Fruit fly (Drosophila melanogaster): ENCODE data around the gene Rtnl1.

Gene Rtnl1

DNA sequence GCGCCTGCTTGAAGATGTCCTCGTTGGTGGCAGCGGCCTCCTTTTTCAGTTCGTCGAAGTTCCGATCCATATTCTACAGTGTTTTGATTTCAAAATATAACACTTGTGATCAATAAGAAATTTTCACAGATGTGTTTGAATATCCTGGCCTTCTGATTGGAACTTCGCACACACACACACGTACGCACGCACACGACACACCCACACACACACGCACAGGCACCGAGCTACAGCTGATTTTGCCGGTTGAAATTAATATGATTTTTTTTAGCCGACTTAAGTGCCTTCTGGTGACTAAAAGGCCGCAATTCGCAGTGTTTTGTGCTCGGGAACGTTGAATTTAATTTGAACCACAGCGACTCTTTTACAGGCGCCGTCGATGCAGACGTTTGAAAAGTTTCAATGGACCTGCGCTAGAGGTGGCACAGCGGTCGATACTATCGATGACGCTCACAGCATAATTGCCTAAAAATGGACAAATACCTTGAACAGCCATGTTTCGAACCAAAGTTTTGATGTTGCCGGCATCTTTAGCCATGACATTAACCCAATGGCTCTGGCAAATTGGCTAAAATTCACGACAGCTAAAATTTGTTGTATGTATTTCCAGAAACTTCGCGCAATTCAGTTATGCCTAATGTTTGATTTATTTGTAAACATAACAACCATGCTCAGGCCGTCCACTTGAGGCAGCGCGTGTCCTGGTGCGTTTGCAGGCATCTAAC, at the start of gene Rtnl1:
TSS of gene Rtnl1 (minus strand) at position 415 of the 725 bp plus-strand sequence.
- TF ChIP-seq usp (GFP tag; optimal IDR thresholded peaks at IDR 0.05): no peak
- TF ChIP-seq pan (optimal IDR thresholded peaks at IDR 0.05): no peak
- no peak for TF ChIP-seq Dll (optimal IDR thresholded peaks at IDR 0.05)
- no peak for TF ChIP-seq EcR (GFP tag; optimal IDR thresholded peaks at IDR 0.05)
- no peak for TF ChIP-seq CG8478 (optimal IDR thresholded peaks at IDR 0.05)
- no peak for TF ChIP-seq psq (optimal IDR thresholded peaks at IDR 0.05)

dm6 chr2L:5058094-5058493, 48.6 kb upstream of the Rtnl1 start, which contains the start of gene Nepl3:
Nepl3 (minus strand) TSS chr2L:5058248.
- TF ChIP-seq EcR (GFP tag; optimal IDR thresholded peaks at IDR 0.05): no peak
- TF ChIP-seq usp (GFP tag; optimal IDR thresholded peaks at IDR 0.05): no peak
- no peak for TF ChIP-seq CG8478 (optimal IDR thresholded peaks at IDR 0.05)
- TF ChIP-seq psq (optimal IDR thresholded peaks at IDR 0.05): no peak
- no peak for TF ChIP-seq pan (optimal IDR thresholded peaks at IDR 0.05)
- TF ChIP-seq Dll (optimal IDR thresholded peaks at IDR 0.05): no peak

- no peak for TF ChIP-seq pan (optimal IDR thresholded peaks at IDR 0.05)
Measured at dm6 chr2L:5055528-5055927, 46.0 kb upstream of the Rtnl1 start.

- TF ChIP-seq Dll (optimal IDR thresholded peaks at IDR 0.05) (no peak), pan (optimal IDR thresholded peaks at IDR 0.05) (no peak), usp (GFP tag; optimal IDR thresholded peaks at IDR 0.05) (no peak), psq (optimal IDR thresholded peaks at IDR 0.05) (no peak), CG8478 (optimal IDR thresholded peaks at IDR 0.05) (no peak), EcR (GFP tag; optimal IDR thresholded peaks at IDR 0.05) (no peak)
Measured at dm6 chr2L:5054953-5055352, 45.4 kb upstream of the Rtnl1 start, which contains the start of the genes CG14036 and His3.3A. CG14036 (minus strand) TSS chr2L:5055016. His3.3A (plus strand) TSS chr2L:5055058.

DNA sequence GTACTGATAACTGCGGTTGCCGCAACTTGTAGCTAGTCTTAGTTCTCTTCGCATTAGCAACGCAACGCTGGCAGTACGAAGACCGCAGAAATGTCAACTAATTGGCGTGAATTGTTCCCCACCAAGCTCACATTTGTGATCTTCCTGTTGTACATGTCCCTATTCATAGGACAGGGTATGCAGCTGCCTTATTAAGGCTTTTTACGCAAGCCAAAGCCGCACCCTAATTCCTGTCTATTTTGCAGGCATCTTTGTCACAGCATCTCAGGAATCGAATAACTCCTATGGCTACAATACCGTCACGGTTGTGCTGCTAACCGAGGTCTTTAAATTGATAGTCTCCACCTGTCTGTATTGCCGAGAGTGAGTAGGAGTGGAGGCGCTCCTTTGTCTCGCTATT, 43.5 kb upstream of the Rtnl1 start, which contains the start of gene eIF3h:
TSS of gene eIF3h (minus strand) at position 101 of the 400 bp plus-strand sequence.
- TF ChIP-seq CG8478 (optimal IDR thresholded peaks at IDR 0.05) (no peak), usp (GFP tag; optimal IDR thresholded peaks at IDR 0.05) (no peak), Dll (optimal IDR thresholded peaks at IDR 0.05) (no peak), pan (optimal IDR thresholded peaks at IDR 0.05) (no peak), EcR (GFP tag; optimal IDR thresholded peaks at IDR 0.05) (no peak), psq (optimal IDR thresholded peaks at IDR 0.05) (no peak)

dm6 chr2L:5052367-5052914, 42.9 kb upstream of the Rtnl1 start, which contains the start of gene senju:
senju (plus strand) TSS chr2L:5052843.
- TF ChIP-seq EcR (GFP tag; optimal IDR thresholded peaks at IDR 0.05) (no peak), Dll (optimal IDR thresholded peaks at IDR 0.05) (no peak), usp (GFP tag; optimal IDR thresholded peaks at IDR 0.05) (no peak), pan (optimal IDR thresholded peaks at IDR 0.05) (no peak), psq (optimal IDR thresholded peaks at IDR 0.05) (no peak), CG8478 (optimal IDR thresholded peaks at IDR 0.05) (no peak)

DNA sequence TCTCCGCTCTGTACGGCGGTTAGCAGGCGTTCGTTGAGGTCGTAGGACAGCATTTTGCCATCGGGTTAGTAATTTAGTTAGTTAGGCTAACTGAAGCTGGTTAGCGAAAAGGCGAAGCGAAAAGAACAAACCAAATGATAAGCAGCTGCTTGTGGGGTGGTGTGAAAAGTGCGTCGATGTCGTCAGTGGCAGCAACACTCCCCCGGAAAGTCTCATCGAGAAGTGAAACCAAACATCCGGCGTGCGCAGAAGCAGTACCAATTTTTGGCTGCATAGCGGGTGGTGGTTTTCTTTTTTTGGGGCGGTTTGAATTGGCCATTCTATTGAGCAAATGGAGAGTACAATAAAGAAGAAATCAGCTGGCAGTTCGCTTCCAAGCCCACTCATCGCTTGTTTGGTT, 41.3 kb upstream of the Rtnl1 start, which contains the start of gene CG9121:
TSS of gene CG9121 (minus strand) at position 238 of the 400 bp plus-strand sequence.
- TF ChIP-seq psq (optimal IDR thresholded peaks at IDR 0.05) (no peak), usp (GFP tag; optimal IDR thresholded peaks at IDR 0.05) (no peak), EcR (GFP tag; optimal IDR thresholded peaks at IDR 0.05) (no peak), CG8478 (optimal IDR thresholded peaks at IDR 0.05) (no peak), pan (optimal IDR thresholded peaks at IDR 0.05) (no peak), Dll (optimal IDR thresholded peaks at IDR 0.05) (no peak)

DNA sequence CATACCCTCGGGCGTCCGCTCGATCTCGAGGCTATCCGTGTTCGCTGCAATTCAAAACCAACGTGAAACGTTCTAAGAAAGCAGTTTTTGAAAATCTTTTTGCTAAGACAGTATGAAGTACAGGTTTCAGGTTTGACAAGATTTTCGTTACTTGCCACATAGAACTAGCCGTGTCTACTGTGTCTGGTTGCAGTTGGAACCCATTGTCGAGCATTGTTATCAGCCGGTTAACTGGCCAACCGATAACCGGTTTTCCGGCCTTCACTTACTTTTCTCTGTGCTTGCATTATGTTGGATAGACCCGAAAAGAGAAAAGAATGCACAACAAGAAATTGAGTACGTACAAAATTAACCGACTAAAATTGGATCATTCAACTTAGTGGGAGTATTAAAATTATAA, 40.5 kb upstream of the Rtnl1 start:
- no peak for TF ChIP-seq psq (optimal IDR thresholded peaks at IDR 0.05)
- TF ChIP-seq CG8478 (optimal IDR thresholded peaks at IDR 0.05): no peak
- TF ChIP-seq EcR (GFP tag; optimal IDR thresholded peaks at IDR 0.05): no peak
- TF ChIP-seq usp (GFP tag; optimal IDR thresholded peaks at IDR 0.05): no peak
- no peak for TF ChIP-seq Dll (optimal IDR thresholded peaks at IDR 0.05)
- no peak for TF ChIP-seq pan (optimal IDR thresholded peaks at IDR 0.05)

dm6 chr2L:5046261-5046660, 36.7 kb upstream of the Rtnl1 start:
- TF ChIP-seq usp (GFP tag; optimal IDR thresholded peaks at IDR 0.05) (no peak), Dll (optimal IDR thresholded peaks at IDR 0.05) (no peak), psq (optimal IDR thresholded peaks at IDR 0.05) (no peak), CG8478 (optimal IDR thresholded peaks at IDR 0.05) (no peak), EcR (GFP tag; optimal IDR thresholded peaks at IDR 0.05) (no peak), pan (optimal IDR thresholded peaks at IDR 0.05) (no peak)

DNA sequence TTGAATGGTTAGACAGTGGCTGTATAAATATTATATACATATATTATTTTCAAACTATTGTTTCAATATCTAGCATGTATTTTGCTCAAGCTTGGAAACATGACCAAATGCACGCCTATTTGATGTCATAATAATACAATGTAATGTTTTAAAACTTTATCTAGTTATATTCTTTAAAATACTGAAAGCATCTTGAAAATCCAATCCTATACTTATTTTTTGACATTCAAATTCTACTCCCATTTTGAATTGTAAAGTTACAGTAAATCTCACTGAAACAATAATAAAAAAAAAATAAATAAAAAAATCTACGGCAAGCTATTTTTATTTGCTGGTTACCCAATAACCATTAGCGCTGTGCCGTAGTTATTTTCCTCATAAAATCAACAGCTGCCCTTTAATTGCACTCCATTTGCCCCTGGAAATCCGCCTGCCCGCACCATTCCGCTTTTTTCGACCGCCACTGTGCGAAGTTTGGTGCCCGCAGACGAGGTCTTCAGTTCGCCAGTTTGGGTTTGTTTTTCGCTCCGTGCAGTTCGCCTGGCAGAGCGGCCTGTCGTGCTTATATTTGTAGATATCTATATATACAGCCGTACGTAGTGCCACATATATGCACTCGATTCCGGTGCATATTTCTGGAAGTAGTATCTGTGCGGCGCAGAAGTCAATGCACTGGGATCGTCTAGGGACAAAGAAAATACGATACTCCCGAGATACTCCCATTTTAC, 35.5 kb upstream of the Rtnl1 start:
- no peak for TF ChIP-seq pan (optimal IDR thresholded peaks at IDR 0.05)

DNA sequence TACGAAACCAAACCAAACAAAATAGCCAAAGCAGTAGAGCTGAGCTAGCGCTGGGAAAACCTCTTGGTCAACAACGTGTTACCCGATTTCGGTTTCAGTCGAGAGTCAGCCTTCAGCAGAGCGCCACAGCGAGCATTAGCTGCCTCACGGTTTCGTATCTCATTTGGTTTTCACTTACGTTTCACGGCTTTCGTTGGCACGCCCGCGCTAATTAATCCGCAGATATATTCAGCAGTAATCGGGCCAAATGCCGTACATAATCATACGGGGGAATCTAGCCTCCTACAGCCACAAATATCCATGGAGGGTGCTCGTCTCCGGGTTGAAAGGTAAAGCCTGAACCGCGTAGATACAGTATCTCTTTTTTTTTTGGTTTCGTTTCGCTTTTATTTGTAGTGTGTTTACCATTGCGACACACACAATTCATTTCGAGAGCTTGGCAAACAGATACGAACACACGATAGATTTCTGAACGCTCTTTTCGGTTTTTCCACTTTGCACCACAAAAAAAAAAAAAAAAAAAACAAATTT, 34.9 kb upstream of the Rtnl1 start, which contains the start of gene CG31650:
TSS of gene CG31650 (minus strand) at position 352 of the 531 bp plus-strand sequence.
- no peak for TF ChIP-seq pan (optimal IDR thresholded peaks at IDR 0.05)
- no peak for TF ChIP-seq CG8478 (optimal IDR thresholded peaks at IDR 0.05)
- TF ChIP-seq EcR (GFP tag; optimal IDR thresholded peaks at IDR 0.05): no peak
- no peak for TF ChIP-seq Dll (optimal IDR thresholded peaks at IDR 0.05)
- TF ChIP-seq usp (GFP tag; optimal IDR thresholded peaks at IDR 0.05): no peak
- TF ChIP-seq psq (optimal IDR thresholded peaks at IDR 0.05): no peak
